Worm (Caenorhabditis elegans) whole organism, L4/young adult: ENCODE data around the gene R01B10.2.
"Not testable (repeated sequence)": the region's sequence is repeated elsewhere in the genome, so short reads cannot be mapped to it uniquely, and the experiment has no call there.

Experiments used
- dao-5 ChIP-seq: sonication (generic microtip); optimal IDR thresholded peaks from 2 replicates; lab custom pipeline; 2016; ENCODE audit warnings: missing genotype, missing genetic modification characterization, moderate library complexity, missing compliant biosample characterization
- him-1 ChIP-seq: sonication (generic microtip); optimal IDR thresholded peaks from 2 replicates; lab custom pipeline; 2016; ENCODE audit warnings: missing genotype, missing genetic modification reagents, missing genetic modification characterization, missing compliant biosample characterization

DNA sequence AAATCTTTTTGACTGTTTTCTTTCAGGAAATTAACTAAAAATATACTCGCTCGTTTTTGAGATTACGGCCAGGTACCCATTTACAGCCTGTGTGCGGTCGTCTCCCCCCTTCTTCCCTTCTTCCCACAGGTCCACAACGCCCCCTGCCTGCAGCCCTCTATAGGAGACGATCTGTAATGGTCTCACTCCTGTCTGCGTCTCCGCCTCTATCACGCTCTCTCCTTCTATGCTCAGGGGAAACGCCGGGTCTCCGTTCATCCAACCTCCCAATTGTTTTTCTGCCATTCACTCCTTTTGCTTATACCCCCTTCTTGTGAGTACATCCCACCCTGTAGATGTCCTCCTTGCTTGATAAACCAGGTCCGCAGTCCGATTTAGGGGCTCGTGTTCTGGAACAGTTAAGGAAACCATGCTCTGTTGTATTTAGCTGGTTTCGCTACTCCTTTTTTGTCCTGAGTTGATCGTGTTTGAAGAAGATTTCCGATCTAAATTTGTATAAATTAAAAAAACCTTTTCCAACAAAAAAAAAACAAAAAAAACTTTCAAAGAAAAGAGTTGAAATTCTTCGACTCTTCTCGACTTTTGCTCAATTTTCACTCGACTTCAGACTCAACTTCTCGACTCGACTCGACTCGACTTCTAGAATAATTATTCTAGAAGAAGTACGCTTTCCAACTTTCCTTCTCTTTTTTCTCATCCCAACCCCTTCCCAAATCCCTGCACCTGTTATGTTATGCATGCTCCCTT lies 2.7 kb downstream of the R01B10.2 start, which contains the start of gene F29G9.1:
- TF ChIP-seq dao-5, him-1: not testable (repeated sequence)
